Worm (Caenorhabditis elegans) whole organism, L4 larva: ENCODE measurements around the gene R144.11.

Experiments used
- F44E2.7 ChIP-seq: fragments of 200-800 bp; sonication (Bioruptor generic); IDR thresholded peaks from 2 replicates; pipeline ENCODE4 v2.1.2; 2022; ENCODE audit warnings: missing genetic modification characterization, missing compliant biosample characterization
- egl-27 ChIP-seq: sonication (generic microtip); optimal IDR thresholded peaks from 3 replicates; lab custom pipeline; 2017; ENCODE audit warnings: missing biosample characterization, missing genetic modification reagents, missing genetic modification characterization
- hif-1 ChIP-seq, 2 experiments: sonication (generic microtip); optimal IDR thresholded peaks; 2 replicates each; lab custom pipeline; 2016 to 2017; ENCODE audit warnings: missing compliant biosample characterization in 2 of 2, missing genetic modification characterization in 2 of 2, missing genetic modification reagents in 2 of 2, missing genotype in 2 of 2, mild to moderate bottlenecking in 1 of 2
- lin-15B ChIP-seq: fragments of 150-350 bp; sonication (generic microtip); optimal IDR thresholded peaks from 3 replicates; lab custom pipeline; 2014; ENCODE audit warnings: missing biosample characterization, missing genetic modification characterization
- nhr-237 ChIP-seq: sonication (generic microtip); optimal IDR thresholded peaks from 2 replicates; lab custom pipeline; 2017; ENCODE audit warnings: missing biosample characterization, missing genetic modification characterization
- nhr-77 ChIP-seq: fragments of 150-350 bp; optimal IDR thresholded peaks from 2 replicates; lab custom pipeline; 2014; ENCODE audit warnings: missing biosample characterization, missing genetic modification characterization
- pqm-1 ChIP-seq: sonication (generic microtip); optimal IDR thresholded peaks from 2 replicates; lab custom pipeline; 2017; ENCODE audit warnings: missing biosample characterization, missing genetic modification characterization
- unc-130 ChIP-seq: sonication (generic microtip); optimal IDR thresholded peaks from 2 replicates; lab custom pipeline; 2016; ENCODE audit warnings: missing genetic modification reagents, missing genetic modification characterization, missing compliant biosample characterization
- unc-62 ChIP-seq, 3 experiments: fragments of 150-350 bp in 1 of 3; sonication (generic microtip); optimal IDR thresholded peaks in 2 of 3; peaks in 1 of 3; 1 replicate in 1 of 3; 2 replicates in 2 of 3; lab custom pipeline; 2014 to 2017; ENCODE audit warnings: missing biosample characterization in 3 of 3, missing genetic modification characterization in 3 of 3, missing genetic modification reagents in 3 of 3, missing genotype in 1 of 3
- zag-1 ChIP-seq: fragments of 150-350 bp; optimal IDR thresholded peaks from 2 replicates; lab custom pipeline; 2014; ENCODE audit warnings: missing biosample characterization, missing genetic modification characterization

ce11 chrIII:5047175-5047574, 38.5 kb upstream of the R144.11 start, which contains the start of gene txbp-3:
- TF ChIP-seq F44E2.7: no peak
- no peak for TF ChIP-seq egl-27
- peak in 1 of 2 experiments; percentile 33 for TF ChIP-seq hif-1 (tag; optimal IDR thresholded peaks at IDR 0.05; lab: Kevin White, UChicago)
- TF ChIP-seq lin-15B: no peak
- TF ChIP-seq zag-1 (tag; lab: Kevin White, UChicago): no peak
- peak; percentile 85 for TF ChIP-seq pqm-1 (tag; lab: Kevin White, UChicago)
- TF ChIP-seq nhr-237 (tag; lab: Kevin White, UChicago): no peak
- peak; percentile 42 for TF ChIP-seq nhr-77 (tag; lab: Kevin White, UChicago)
- peak in 1 of 2 experiments; percentile 20 for TF ChIP-seq unc-62 (GFP tag; optimal IDR thresholded peaks at IDR 0.05 in 1 of 2; lab: Kevin White, UChicago)
- TF ChIP-seq unc-62 (tag; optimal IDR thresholded peaks at IDR 0.05; lab: Kevin White, UChicago): no peak
- TF ChIP-seq unc-130 (GFP tag; lab: Kevin White, UChicago): no peak
